Fruit fly (Drosophila melanogaster): ENCODE data around the gene CG9784.

Gene CG9784

DNA sequence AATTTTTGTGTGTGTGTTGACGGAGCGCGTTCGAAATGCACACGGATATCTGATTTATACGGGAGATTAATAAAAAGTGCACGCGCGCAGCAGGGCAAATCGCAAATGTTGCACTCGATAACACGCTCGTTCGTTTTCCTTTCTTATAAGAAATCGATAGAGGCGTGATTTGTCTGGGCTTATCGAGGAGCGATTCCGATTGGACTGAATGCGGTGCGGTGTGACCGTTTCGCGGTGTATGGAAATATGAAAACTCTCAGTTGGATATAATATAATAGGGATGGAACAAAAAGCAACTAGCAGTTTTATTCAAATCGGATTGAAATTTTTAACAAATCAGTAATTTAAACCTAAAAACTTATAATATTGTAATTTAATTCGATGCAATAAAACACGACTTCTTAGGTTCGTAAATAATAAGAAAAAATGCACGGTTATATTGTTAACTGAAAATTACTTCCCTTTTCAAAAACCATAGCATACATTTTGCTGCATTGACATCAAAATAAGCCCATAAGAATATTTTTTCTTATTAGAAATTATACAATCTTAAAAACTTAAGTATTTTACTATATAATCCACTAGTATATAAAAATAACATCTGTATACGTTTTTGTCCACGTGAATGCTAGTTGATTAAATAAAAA lies 11.9 kb downstream of the CG9784 start, which contains the start of gene CanA-14F (continued):
- TF ChIP-seq peb (GFP tag; IDR thresholded peaks at IDR 0.05) (no peak), pum (GFP tag; optimal IDR thresholded peaks at IDR 0.05) (no peak), exex (tag; optimal IDR thresholded peaks at IDR 0.05) (no peak), crp (GFP tag; optimal IDR thresholded peaks at IDR 0.05) (no peak), CG12155 (GFP tag; optimal IDR thresholded peaks at IDR 0.05) (no peak), da (GFP tag; optimal IDR thresholded peaks at IDR 0.05) (no peak), fd96Cb (tag; optimal IDR thresholded peaks at IDR 0.05) (no peak), hkb (optimal IDR thresholded peaks at IDR 0.05) (no peak), hkb (GFP tag; IDR thresholded peaks at IDR 0.05) (no peak), Oaz (GFP tag; IDR thresholded peaks at IDR 0.05) (no peak), CG6175 (GFP tag; IDR thresholded peaks at IDR 0.05) (no peak), CG14014 (GFP tag; IDR thresholded peaks at IDR 0.05) (no peak), Dad (GFP tag; optimal IDR thresholded peaks at IDR 0.05) (no peak), bab2 (GFP tag; optimal IDR thresholded peaks at IDR 0.05) (no peak), CG11504 (tag; optimal IDR thresholded peaks at IDR 0.05) (no peak), CG15601 (tag; optimal IDR thresholded peaks at IDR 0.05) (no peak), CG17186 (GFP tag; optimal IDR thresholded peaks at IDR 0.05) (no peak), aop (GFP tag; IDR thresholded peaks at IDR 0.05) (no peak), CG17802 (tag; optimal IDR thresholded peaks at IDR 0.05) (no peak), dati (GFP tag; IDR thresholded peaks at IDR 0.05) (no peak), nerfin-1 (tag; optimal IDR thresholded peaks at IDR 0.05) (no peak), CG14050 (GFP tag; IDR thresholded peaks at IDR 0.05) (no peak), Opbp (GFP tag; IDR thresholded peaks at IDR 0.05; ENCODE audit: partially characterized antibody) (peak; percentile 79), CG11723 (GFP tag; optimal IDR thresholded peaks at IDR 0.05) (no peak), Dref (GFP tag; IDR thresholded peaks at IDR 0.05) (peak; percentile 78), sqz (GFP tag; optimal IDR thresholded peaks at IDR 0.05) (no peak), CG4617 (GFP tag; optimal IDR thresholded peaks at IDR 0.05; ENCODE audit: borderline replicate concordance) (no peak), cas (GFP tag; IDR thresholded peaks at IDR 0.05) (no peak), CG7786 (GFP tag; optimal IDR thresholded peaks at IDR 0.05) (no peak), abd-A (tag; optimal IDR thresholded peaks at IDR 0.05) (no peak), Vsx1 (GFP tag; optimal IDR thresholded peaks at IDR 0.05) (no peak), lab (GFP tag; optimal IDR thresholded peaks at IDR 0.05) (no peak), Blimp-1 (GFP tag; optimal IDR thresholded peaks at IDR 0.05) (no peak), chm (GFP tag; IDR thresholded peaks at IDR 0.05) (no peak), pan (optimal IDR thresholded peaks at IDR 0.05) (no peak), pan (GFP tag; optimal IDR thresholded peaks at IDR 0.05 in 1 of 2, IDR thresholded peaks at IDR 0.05 in 1 of 2) (no peak), gro (GFP tag; optimal IDR thresholded peaks at IDR 0.05) (no peak), stc (GFP tag; IDR thresholded peaks at IDR 0.05) (no peak), CG15269 (tag; optimal IDR thresholded peaks at IDR 0.05) (no peak), tio (GFP tag; optimal IDR thresholded peaks at IDR 0.05) (no peak), hth (optimal IDR thresholded peaks at IDR 0.05) (no peak), HLH4C (GFP tag; IDR thresholded peaks at IDR 0.05; ENCODE audit: partially characterized antibody) (peak; percentile 72), oc (tag; optimal IDR thresholded peaks at IDR 0.05) (no peak), E2f2 (GFP tag; IDR thresholded peaks at IDR 0.05) (peak; percentile 20; the same call in 1 of the 2 replicates), ATbp (GFP tag; optimal IDR thresholded peaks at IDR 0.05) (no peak), scrt (GFP tag; optimal IDR thresholded peaks at IDR 0.05) (no peak), Trl (optimal IDR thresholded peaks at IDR 0.05) (no peak), Trl (GFP tag; optimal IDR thresholded peaks at IDR 0.05) (no peak), CG5953 (GFP tag; IDR thresholded peaks at IDR 0.05) (no peak), CG13123 (GFP tag; optimal IDR thresholded peaks at IDR 0.05) (no peak), Hmr (GFP tag; optimal IDR thresholded peaks at IDR 0.05) (no peak), CG8388 (GFP tag; optimal IDR thresholded peaks at IDR 0.05) (no peak)
